Fruit fly (Drosophila melanogaster) whole organism, prepupa: ENCODE measurements around the gene CG11037.

Experiments used
- OdsH ChIP-seq: fragments of 200-800 bp; sonication (Bioruptor generic); optimal IDR thresholded peaks from 3 replicates; lab custom pipeline; 2016; ENCODE audit warnings: missing biosample characterization, missing genetic modification characterization
- Sox102F ChIP-seq: fragments of 200-800 bp; sonication (Bioruptor generic); optimal IDR thresholded peaks from 2 replicates; lab custom pipeline; 2016; ENCODE audit warnings: missing biosample characterization, mild to moderate bottlenecking, missing genetic modification characterization
- fkh ChIP-seq: fragments of 200-800 bp; sonication (Bioruptor generic); optimal IDR thresholded peaks from 3 replicates; lab custom pipeline; 2017; ENCODE audit warnings: missing biosample characterization, mild to moderate bottlenecking, missing genetic modification characterization, moderate library complexity

DNA sequence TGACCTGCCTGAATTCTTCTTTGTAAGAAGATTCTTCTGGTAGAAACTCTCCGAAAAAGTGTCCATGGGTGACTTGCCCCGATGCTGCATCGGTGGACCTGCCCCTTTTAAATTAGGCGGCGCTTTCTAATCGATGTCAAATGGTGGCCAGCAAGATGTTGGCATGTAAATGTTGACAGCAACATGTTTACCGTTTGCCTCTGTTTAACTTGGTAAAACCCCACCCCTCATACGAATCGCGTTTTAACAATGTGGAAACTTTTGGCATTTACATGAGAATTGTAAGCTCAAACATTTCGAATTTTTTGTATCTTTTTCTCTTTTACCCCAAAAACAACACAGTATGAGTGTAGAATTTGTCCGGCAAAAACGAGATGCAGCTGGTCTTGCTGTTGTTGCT is 15.2 kb upstream of the CG11037 start:
- TF ChIP-seq Sox102F (GFP tag; lab: Kevin White, UChicago) (no peak), fkh (GFP tag; lab: Kevin White, UChicago) (no peak), OdsH (GFP tag; lab: Kevin White, UChicago) (no peak)
